Worm (Caenorhabditis elegans) whole organism, L4/young adult: ENCODE measurements around the gene srh-244.

Experiments used
- W03F9.2 ChIP-seq: fragments of 150-350 bp; optimal IDR thresholded peaks from 2 replicates; lab custom pipeline; 2014; ENCODE audit warnings: missing biosample characterization, missing genetic modification characterization
- dao-5 ChIP-seq: sonication (generic microtip); optimal IDR thresholded peaks from 2 replicates; lab custom pipeline; 2016; ENCODE audit warnings: missing genotype, missing genetic modification characterization, moderate library complexity, missing compliant biosample characterization
- him-1 ChIP-seq: sonication (generic microtip); optimal IDR thresholded peaks from 2 replicates; lab custom pipeline; 2016; ENCODE audit warnings: missing genotype, missing genetic modification reagents, missing genetic modification characterization, missing compliant biosample characterization

The srh-244 gene

ce11 chrV:7374090-7374489, 30.5 kb downstream of the srh-244 start, which contains the start of gene srx-56:
srx-56 (plus strand) TSS chrV:7374390.
- TF ChIP-seq W03F9.2 (tag; lab: Kevin White, UChicago), result no peak
- TF ChIP-seq him-1 (tag; lab: Kevin White, UChicago), result no peak

ce11 chrV:7379384-7379783, 35.8 kb downstream of the srh-244 start, which contains the start of gene srsx-24:
srsx-24 (minus strand) TSS chrV:7379484.
- TF ChIP-seq him-1 (tag; lab: Kevin White, UChicago) (no peak), dao-5 (tag; lab: Kevin White, UChicago) (no peak), W03F9.2 (tag; lab: Kevin White, UChicago) (no peak)

- TF ChIP-seq him-1 (tag; lab: Kevin White, UChicago), result no peak
- no peak for TF ChIP-seq W03F9.2 (tag; lab: Kevin White, UChicago)
- TF ChIP-seq dao-5 (tag; lab: Kevin White, UChicago), result no peak
These were observed 37.4 kb downstream of the srh-244 start, which contains the start of gene C03G6.17 for ce11 chrV:7381008-7381407. C03G6.17 (minus strand) TSS chrV:7381108.

- TF ChIP-seq dao-5 (tag; lab: Kevin White, UChicago), result no peak
- TF ChIP-seq W03F9.2 (tag; lab: Kevin White, UChicago), result no peak
- TF ChIP-seq him-1 (tag; lab: Kevin White, UChicago), result no peak
These were observed 42.5 kb downstream of the srh-244 start, which contains the start of gene srp-6 for ce11 chrV:7386052-7386573. srp-6 (minus strand) TSS chrV:7386102.

ce11 chrV:7387755-7388154, 44.1 kb downstream of the srh-244 start, which contains the start of gene C02H6.3:
C02H6.3 (minus strand) TSS chrV:7387855.
- TF ChIP-seq W03F9.2 (tag; lab: Kevin White, UChicago) (no peak), him-1 (tag; lab: Kevin White, UChicago) (no peak), dao-5 (tag; lab: Kevin White, UChicago) (no peak)

- TF ChIP-seq him-1 (tag; lab: Kevin White, UChicago) (no peak), dao-5 (tag; lab: Kevin White, UChicago) (no peak), W03F9.2 (tag; lab: Kevin White, UChicago) (no peak)
These were observed 46.1 kb downstream of the srh-244 start, which contains the start of gene C02H6.1 for ce11 chrV:7389771-7390170. C02H6.1 (minus strand) TSS chrV:7389871.

ce11 chrV:7391933-7392332, 48.3 kb downstream of the srh-244 start, which contains the start of gene fbxa-105:
fbxa-105 (minus strand) TSS chrV:7392029.
- TF ChIP-seq dao-5 (tag; lab: Kevin White, UChicago) (no peak), him-1 (tag; lab: Kevin White, UChicago) (no peak), W03F9.2 (tag; lab: Kevin White, UChicago) (no peak)
